Worm (Caenorhabditis elegans) whole organism, L4 larva: ENCODE data around the gene rfc-1.

Experiments
- D1046.2 ChIP-seq: fragments of 200-800 bp; sonication (Bioruptor generic); IDR thresholded peaks from 2 replicates; pipeline ENCODE4 v1.3.6; 2022; ENCODE audit warnings: missing genetic modification characterization, missing compliant biosample characterization
- F26F4.8 ChIP-seq: fragments of 200-800 bp; sonication (Bioruptor generic); conservative IDR thresholded peaks from 2 replicates; pipeline ENCODE4 v1.3.6; 2022; ENCODE audit warnings: missing genetic modification characterization, missing compliant biosample characterization
- F37D6.2 ChIP-seq: sonication (generic microtip); optimal IDR thresholded peaks from 2 replicates; lab custom pipeline; 2016; ENCODE audit warnings: mild to moderate bottlenecking, missing genetic modification characterization, missing compliant biosample characterization
- R02D3.7 ChIP-seq: fragments of 150-350 bp; sonication (generic microtip); optimal IDR thresholded peaks from 3 replicates; lab custom pipeline; 2014; ENCODE audit warnings: missing biosample characterization, missing genetic modification characterization
- T26A8.4 ChIP-seq: fragments of 200-800 bp; sonication (Bioruptor generic); IDR thresholded peaks from 2 replicates; pipeline ENCODE4 v1.3.6; 2022; ENCODE audit warnings: missing genetic modification characterization, missing compliant biosample characterization
- Y105C5A.15 ChIP-seq: fragments of 200-800 bp; sonication (Bioruptor generic); IDR thresholded peaks from 2 replicates; pipeline ENCODE4 v1.3.6; 2022; ENCODE audit warnings: missing genetic modification characterization, missing compliant biosample characterization
- Y48G9A.11 ChIP-seq: fragments of 200-800 bp; sonication (Bioruptor generic); IDR thresholded peaks from 2 replicates; pipeline ENCODE4 v1.3.6; 2022; ENCODE audit warnings: missing genetic modification reagents, missing genetic modification characterization, missing compliant biosample characterization
- ZK337.2 ChIP-seq: fragments of 200-800 bp; sonication (Bioruptor generic); IDR thresholded peaks from 2 replicates; pipeline ENCODE4 v1.3.6; 2022; ENCODE audit warnings: missing genetic modification reagents, missing genetic modification characterization, missing compliant biosample characterization
- ZK546.5 ChIP-seq, 2 experiments: sonication (generic microtip); optimal IDR thresholded peaks; 2 replicates each; lab custom pipeline; 2017; ENCODE audit warnings: missing biosample characterization in 2 of 2, missing genetic modification characterization in 2 of 2
- aha-1 ChIP-seq: fragments of 150-350 bp; peaks from one replicate; lab custom pipeline; 2014; ENCODE audit warnings: missing biosample characterization, missing genetic modification characterization
- attf-4 ChIP-seq: sonication (generic microtip); optimal IDR thresholded peaks from 3 replicates; lab custom pipeline; 2017; ENCODE audit warnings: missing biosample characterization, missing genetic modification characterization
- ceh-32 ChIP-seq: sonication (generic microtip); optimal IDR thresholded peaks from 2 replicates; lab custom pipeline; 2016; ENCODE audit warnings: mild to moderate bottlenecking, missing genetic modification characterization, missing compliant biosample characterization; ENCODE audit not compliant: poor library complexity
- ceh-44 ChIP-seq: fragments of 200-800 bp; sonication (Bioruptor generic); IDR thresholded peaks from 2 replicates; pipeline ENCODE4 v1.3.6; 2022; ENCODE audit warnings: missing genetic modification reagents, missing genetic modification characterization, missing compliant biosample characterization
- ceh-82 ChIP-seq: sonication (generic microtip); optimal IDR thresholded peaks from 2 replicates; lab custom pipeline; 2017; ENCODE audit warnings: missing biosample characterization, missing genetic modification characterization
- daf-12 ChIP-seq: fragments of 150-350 bp; optimal IDR thresholded peaks from 2 replicates; lab custom pipeline; 2014; ENCODE audit warnings: missing biosample characterization, missing genetic modification reagents, missing genetic modification characterization
- dmd-6 ChIP-seq: fragments of 200-800 bp; sonication (Bioruptor generic); IDR thresholded peaks from 2 replicates; pipeline ENCODE4 v1.3.6; 2022; ENCODE audit warnings: missing genetic modification reagents, missing genetic modification characterization, missing compliant biosample characterization
- dpl-1 ChIP-seq: fragments of 150-350 bp; optimal IDR thresholded peaks from 2 replicates; lab custom pipeline; 2014; ENCODE audit warnings: missing biosample characterization, missing genetic modification reagents, missing genetic modification characterization
- dve-1 ChIP-seq: sonication (generic microtip); optimal IDR thresholded peaks from 2 replicates; lab custom pipeline; 2017; ENCODE audit warnings: antibody characterized with exemption, mild to moderate bottlenecking, missing genetic modification characterization, missing compliant biosample characterization; ENCODE audit not compliant: insufficient read depth
- fkh-10 ChIP-seq: fragments of 150-350 bp; optimal IDR thresholded peaks from 2 replicates; lab custom pipeline; 2014; ENCODE audit warnings: missing biosample characterization, missing genetic modification reagents, missing genetic modification characterization
- hlh-11 ChIP-seq: fragments of 200-800 bp; sonication (Bioruptor generic); optimal IDR thresholded peaks from 2 replicates; lab custom pipeline; 2018; ENCODE audit warnings: mild to moderate bottlenecking, missing genetic modification characterization, missing compliant biosample characterization
- jun-1 ChIP-seq: fragments of 150-350 bp; optimal IDR thresholded peaks from 2 replicates; lab custom pipeline; 2014; ENCODE audit warnings: missing biosample characterization, missing genetic modification reagents, missing genetic modification characterization
- lin-38 ChIP-seq: fragments of 200-800 bp; sonication (Bioruptor generic); IDR thresholded peaks from 2 replicates; pipeline ENCODE4 v1.3.6; 2022; ENCODE audit warnings: missing genetic modification reagents, missing genetic modification characterization, missing compliant biosample characterization
- lin-39 ChIP-seq: fragments of 150-350 bp; optimal IDR thresholded peaks from 2 replicates; lab custom pipeline; 2014; ENCODE audit warnings: missing biosample characterization, missing genetic modification reagents, missing genetic modification characterization
- nhr-10 ChIP-seq: fragments of 150-350 bp; optimal IDR thresholded peaks from 2 replicates; lab custom pipeline; 2014; ENCODE audit warnings: missing biosample characterization, missing genetic modification characterization
- nhr-102 ChIP-seq: sonication (generic microtip); optimal IDR thresholded peaks from 2 replicates; lab custom pipeline; 2016; ENCODE audit warnings: mild to moderate bottlenecking, missing genetic modification characterization, moderate library complexity, missing compliant biosample characterization
- nhr-25 ChIP-seq: sonication (generic microtip); optimal IDR thresholded peaks from 2 replicates; lab custom pipeline; 2017; ENCODE audit warnings: missing genetic modification characterization, mild to moderate bottlenecking, missing compliant biosample characterization, antibody characterized with exemption, moderate library complexity, borderline replicate concordance; ENCODE audit not compliant: insufficient read depth
- nhr-41 ChIP-seq: fragments of 200-800 bp; sonication (Bioruptor generic); IDR thresholded peaks from 2 replicates; pipeline ENCODE4 v1.3.6; 2022; ENCODE audit warnings: missing genetic modification reagents, missing genetic modification characterization, missing compliant biosample characterization
- nhr-48 ChIP-seq: sonication (generic microtip); optimal IDR thresholded peaks from 2 replicates; lab custom pipeline; 2016; ENCODE audit warnings: mild to moderate bottlenecking, missing genetic modification characterization, missing compliant biosample characterization
- nhr-77 ChIP-seq: fragments of 150-350 bp; optimal IDR thresholded peaks from 2 replicates; lab custom pipeline; 2014; ENCODE audit warnings: missing biosample characterization, missing genetic modification characterization
- php-3 ChIP-seq: fragments of 200-800 bp; sonication (Bioruptor generic); IDR thresholded peaks from 2 replicates; pipeline ENCODE4 v1.3.6; 2022; ENCODE audit warnings: missing genetic modification reagents, missing genetic modification characterization, missing compliant biosample characterization
- pqm-1 ChIP-seq: sonication (generic microtip); optimal IDR thresholded peaks from 2 replicates; lab custom pipeline; 2017; ENCODE audit warnings: missing biosample characterization, missing genetic modification characterization
- saeg-2 ChIP-seq: fragments of 200-800 bp; sonication (Bioruptor generic); IDR thresholded peaks from 2 replicates; pipeline ENCODE4 v1.3.6; 2022; ENCODE audit warnings: missing genetic modification reagents, missing genetic modification characterization, missing compliant biosample characterization
- sdz-12 ChIP-seq: fragments of 200-800 bp; sonication (Bioruptor generic); optimal IDR thresholded peaks from 2 replicates; lab custom pipeline; 2018; ENCODE audit warnings: mild to moderate bottlenecking, missing genetic modification characterization, missing compliant biosample characterization
- snpc-4 ChIP-seq: fragments of 150-350 bp; optimal IDR thresholded peaks from 2 replicates; lab custom pipeline; 2014; ENCODE audit warnings: missing biosample characterization, missing genetic modification characterization
- vab-7 ChIP-seq: fragments of 200-800 bp; sonication (Bioruptor generic); IDR thresholded peaks from 2 replicates; pipeline ENCODE4 v1.3.6; 2022; ENCODE audit warnings: missing genetic modification reagents, missing genetic modification characterization, missing compliant biosample characterization
- zag-1 ChIP-seq: fragments of 150-350 bp; optimal IDR thresholded peaks from 2 replicates; lab custom pipeline; 2014; ENCODE audit warnings: missing biosample characterization, missing genetic modification characterization
- zip-11 ChIP-seq: fragments of 200-800 bp; sonication (Bioruptor generic); IDR thresholded peaks from 2 replicates; pipeline ENCODE4 v1.3.6; 2022; ENCODE audit warnings: missing genetic modification characterization, missing compliant biosample characterization
- zip-2 ChIP-seq: fragments of 150-350 bp; optimal IDR thresholded peaks from 2 replicates; lab custom pipeline; 2014; ENCODE audit warnings: missing biosample characterization, missing genetic modification characterization
- ztf-7 ChIP-seq: fragments of 150-350 bp; optimal IDR thresholded peaks from 2 replicates; lab custom pipeline; 2014; ENCODE audit warnings: missing biosample characterization, missing genetic modification characterization

Gene rfc-1

DNA sequence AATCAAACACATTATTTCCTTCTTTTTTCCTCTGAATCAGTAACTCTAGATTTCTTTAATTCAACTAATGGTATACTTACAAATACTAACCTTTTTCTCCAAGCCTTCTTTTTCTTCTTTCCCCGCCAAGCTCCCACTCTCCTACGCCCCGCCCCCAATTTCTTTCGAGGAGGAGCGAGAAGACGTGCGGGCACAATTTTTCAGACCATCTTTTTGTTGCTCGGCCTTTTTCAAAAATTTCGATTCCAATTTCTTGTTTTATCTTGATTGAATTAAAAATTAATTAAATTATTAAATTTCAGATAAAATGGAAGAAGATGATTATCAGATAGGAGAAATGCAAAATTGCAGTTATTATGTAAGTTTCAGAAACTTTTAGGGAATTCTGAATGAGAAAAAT lies 34.2 kb upstream of the rfc-1 start, which contains the start of gene C47E8.3:
Gene C47E8.3, plus strand, starts transcription at position 301 of the 400 bp plus-strand sequence.
- no peak for TF ChIP-seq nhr-10 (tag; lab: Kevin White, UChicago)
- TF ChIP-seq zip-2 (tag; lab: Kevin White, UChicago): no peak
- TF ChIP-seq lin-38: no peak
- TF ChIP-seq aha-1 (tag; lab: Kevin White, UChicago): peak; percentile 22
- no peak for TF ChIP-seq nhr-48 (tag; lab: Kevin White, UChicago)

DNA sequence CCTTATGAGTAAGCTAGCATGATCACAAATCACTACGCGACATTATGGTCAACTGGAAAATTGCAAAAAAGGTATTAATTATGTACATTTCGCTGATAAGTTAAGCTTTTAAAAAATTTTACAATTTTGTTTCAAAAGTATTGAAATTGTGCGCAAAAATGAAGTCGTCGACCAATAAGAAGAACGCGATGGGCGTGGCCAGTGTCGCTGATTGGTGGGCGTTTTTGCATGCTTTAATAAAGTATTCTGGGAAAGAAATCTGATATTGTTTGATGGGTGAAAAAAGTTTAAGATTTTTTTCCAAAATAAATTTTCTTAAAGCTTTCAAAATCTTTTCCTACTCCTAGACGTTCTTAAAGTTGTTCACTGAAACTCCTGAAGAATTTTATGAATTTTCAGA lies 32.5 kb upstream of the rfc-1 start:
- TF ChIP-seq vab-7 (GFP tag; lab: Robert Waterston, UW) (no peak), snpc-4 (tag; lab: Kevin White, UChicago) (no peak), Y48G9A.11 (GFP tag; lab: Robert Waterston, UW) (no peak), D1046.2 (GFP tag; lab: Robert Waterston, UW) (no peak), fkh-10 (GFP tag; lab: Kevin White, UChicago) (no peak), nhr-41 (GFP tag; lab: Robert Waterston, UW) (no peak), F37D6.2 (tag; lab: Kevin White, UChicago) (no peak), hlh-11 (tag; lab: Kevin White, UChicago) (no peak), nhr-48 (tag; lab: Kevin White, UChicago) (no peak), nhr-25 (tag; lab: Kevin White, UChicago) (no peak), T26A8.4 (GFP tag; lab: Robert Waterston, UW) (no peak), Y105C5A.15 (GFP tag; lab: Robert Waterston, UW) (no peak), dve-1 (tag; lab: Kevin White, UChicago) (no peak), ceh-32 (tag; lab: Kevin White, UChicago) (no peak), F26F4.8 (GFP tag; lab: Robert Waterston, UW) (no peak), saeg-2 (GFP tag; lab: Robert Waterston, UW) (no peak), php-3 (GFP tag; lab: Robert Waterston, UW) (no peak)

DNA sequence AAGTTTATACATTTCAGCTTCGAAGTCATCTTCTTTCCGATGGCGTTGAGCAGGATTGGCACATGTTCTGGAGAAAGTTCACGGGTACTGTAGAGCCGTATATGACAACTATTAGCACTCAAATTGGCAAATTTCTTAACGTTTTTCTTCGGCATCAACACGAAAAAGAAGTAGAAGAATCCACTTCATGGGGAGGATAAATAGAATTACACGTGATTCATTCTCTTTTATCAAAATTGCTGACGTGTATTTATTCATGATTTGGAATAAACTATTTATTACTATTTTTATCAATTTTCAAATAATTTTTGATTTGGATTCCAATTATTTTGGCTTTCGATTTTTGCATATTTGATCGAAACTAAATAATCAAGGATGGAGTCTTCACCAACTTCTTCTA lies 19.9 kb upstream of the rfc-1 start, which contains the start of gene C47E8.1:
Gene C47E8.1, plus strand, starts transcription at position 301 of the 400 bp plus-strand sequence.
- TF ChIP-seq sdz-12 (GFP tag; lab: Kevin White, UChicago) (no peak), ZK546.5 (tag; optimal IDR thresholded peaks at IDR 0.05; lab: Kevin White, UChicago) (no peak), attf-4 (tag; lab: Kevin White, UChicago) (no peak), lin-39 (no peak), daf-12 (tag; lab: Kevin White, UChicago) (no peak), pqm-1 (no peak), nhr-102 (no peak), nhr-48 (tag; lab: Kevin White, UChicago) (no peak)

DNA sequence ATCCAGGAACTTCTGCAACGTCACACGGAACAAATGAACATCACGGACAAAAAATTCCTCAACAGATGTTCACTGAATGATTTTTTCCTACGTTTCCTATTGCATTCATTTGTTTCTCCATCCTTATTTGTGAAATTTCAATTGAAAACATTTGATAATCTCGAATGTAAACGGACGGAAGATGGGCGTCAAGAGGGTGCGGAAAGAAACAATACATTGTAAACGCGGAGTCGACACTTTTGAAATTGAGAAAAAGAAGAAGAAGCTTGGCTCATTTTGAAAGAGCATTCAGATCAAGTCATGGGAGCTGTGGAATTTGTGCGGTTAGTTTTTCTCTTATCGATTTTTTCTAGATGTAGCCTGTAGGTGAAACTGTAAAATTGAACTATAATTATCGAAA lies 17.2 kb upstream of the rfc-1 start, which contains the start of gene C47E8.9:
Gene C47E8.9, plus strand, starts transcription at position 301 of the 400 bp plus-strand sequence.
- TF ChIP-seq hlh-11 (tag; lab: Kevin White, UChicago) (no peak), ceh-32 (tag; lab: Kevin White, UChicago) (no peak), zag-1 (no peak), zip-2 (tag; lab: Kevin White, UChicago) (no peak), R02D3.7 (no peak), dmd-6 (GFP tag; lab: Robert Waterston, UW) (no peak), ZK337.2 (GFP tag; lab: Robert Waterston, UW) (no peak), nhr-77 (tag; lab: Kevin White, UChicago) (no peak), dpl-1 (GFP tag; lab: Kevin White, UChicago) (no peak), nhr-102 (no peak), ceh-44 (GFP tag; lab: Robert Waterston, UW) (no peak), ceh-82 (tag; lab: Kevin White, UChicago) (no peak), zip-11 (no peak), ztf-7 (tag; lab: Kevin White, UChicago) (no peak), Y48G9A.11 (GFP tag; lab: Robert Waterston, UW) (no peak), jun-1 (no peak)
